Worm (Caenorhabditis elegans) whole organism, mixed stage, embryonic: ENCODE measurements around the gene col-114.

Experiments used
- M03D4.4 ChIP-seq: sonication (generic microtip); optimal IDR thresholded peaks from 2 replicates; lab custom pipeline; 2017; ENCODE audit warnings: mild to moderate bottlenecking, missing genetic modification characterization, missing compliant biosample characterization
- bed-3 ChIP-seq: fragments of 200-800 bp; sonication (Bioruptor generic); optimal IDR thresholded peaks from 3 replicates; lab custom pipeline; 2018; ENCODE audit warnings: mild to moderate bottlenecking, missing genetic modification characterization, moderate library complexity, missing compliant biosample characterization
- blmp-1 ChIP-seq: fragments of 150-350 bp; optimal IDR thresholded peaks from 2 replicates; lab custom pipeline; 2014; ENCODE audit warnings: missing biosample characterization, missing genetic modification characterization
- ceh-39 ChIP-seq: fragments of 150-350 bp; optimal IDR thresholded peaks from 2 replicates; lab custom pipeline; 2014; ENCODE audit warnings: missing biosample characterization, missing genetic modification characterization
- ceh-43 ChIP-seq: fragments of 200-800 bp; sonication (Bioruptor generic); optimal IDR thresholded peaks from 2 replicates; lab custom pipeline; 2018; ENCODE audit warnings: mild to moderate bottlenecking, missing genetic modification characterization, moderate library complexity, missing compliant biosample characterization
- ceh-83 ChIP-seq: fragments of 200-800 bp; sonication (Bioruptor generic); optimal IDR thresholded peaks from 2 replicates; lab custom pipeline; 2018; ENCODE audit warnings: mild to moderate bottlenecking, missing genetic modification characterization, missing compliant biosample characterization
- ces-1 ChIP-seq: fragments of 150-350 bp; optimal IDR thresholded peaks from 2 replicates; lab custom pipeline; 2014; ENCODE audit warnings: missing biosample characterization, missing genetic modification reagents, missing genetic modification characterization
- cnd-1 ChIP-seq: fragments of 200-800 bp; sonication (Bioruptor generic); optimal IDR thresholded peaks from 2 replicates; lab custom pipeline; 2018; ENCODE audit warnings: mild to moderate bottlenecking, missing genetic modification characterization, missing compliant biosample characterization
- drap-1 ChIP-seq: fragments of 200-800 bp; sonication (Bioruptor generic); optimal IDR thresholded peaks from 3 replicates; lab custom pipeline; 2018; ENCODE audit warnings: mild to moderate bottlenecking, missing genetic modification characterization, missing compliant biosample characterization
- elt-3 ChIP-seq: fragments of 150-350 bp; optimal IDR thresholded peaks from 2 replicates; lab custom pipeline; 2014; ENCODE audit warnings: missing biosample characterization, missing genetic modification characterization
- ham-2 ChIP-seq: fragments of 200-800 bp; sonication (Bioruptor generic); optimal IDR thresholded peaks from 2 replicates; lab custom pipeline; 2018; ENCODE audit warnings: mild to moderate bottlenecking, missing genetic modification characterization, missing compliant biosample characterization
- hlh-1 ChIP-seq: fragments of 150-350 bp; optimal IDR thresholded peaks from 2 replicates; lab custom pipeline; 2014; ENCODE audit warnings: missing biosample characterization, missing genetic modification reagents, missing genetic modification characterization
- lin-13 ChIP-seq: fragments of 150-350 bp; optimal IDR thresholded peaks from 2 replicates; lab custom pipeline; 2014; ENCODE audit warnings: missing biosample characterization, missing genetic modification characterization
- lsy-2 ChIP-seq: fragments of 150-350 bp; optimal IDR thresholded peaks from 2 replicates; lab custom pipeline; 2014; ENCODE audit warnings: missing biosample characterization, missing genetic modification characterization
- mab-5 ChIP-seq: fragments of 150-350 bp; optimal IDR thresholded peaks from 2 replicates; lab custom pipeline; 2014; ENCODE audit warnings: missing biosample characterization, missing genetic modification characterization
- mep-1 ChIP-seq: fragments of 150-350 bp; optimal IDR thresholded peaks from 2 replicates; lab custom pipeline; 2017; ENCODE audit warnings: missing biosample characterization, missing genetic modification reagents, missing genetic modification characterization, inconsistent platforms
- mls-2 ChIP-seq: sonication (generic microtip); optimal IDR thresholded peaks from 2 replicates; lab custom pipeline; 2016; ENCODE audit warnings: mild to moderate bottlenecking, missing genetic modification characterization, moderate library complexity, missing compliant biosample characterization
- nhr-12 ChIP-seq: fragments of 150-350 bp; optimal IDR thresholded peaks from 2 replicates; lab custom pipeline; 2014; ENCODE audit warnings: missing biosample characterization, missing genetic modification characterization
- nhr-2 ChIP-seq: fragments of 150-350 bp; optimal IDR thresholded peaks from 2 replicates; lab custom pipeline; 2014; ENCODE audit warnings: missing biosample characterization, missing genetic modification characterization
- nhr-237 ChIP-seq: fragments of 150-350 bp; optimal IDR thresholded peaks from 2 replicates; lab custom pipeline; 2014; ENCODE audit warnings: missing biosample characterization, missing genetic modification characterization
- nhr-28 ChIP-seq: fragments of 150-350 bp; optimal IDR thresholded peaks from 2 replicates; lab custom pipeline; 2014; ENCODE audit warnings: missing biosample characterization, missing genetic modification characterization
- nhr-76 ChIP-seq: sonication (generic microtip); optimal IDR thresholded peaks from 2 replicates; lab custom pipeline; 2017; ENCODE audit warnings: missing biosample characterization, missing genetic modification characterization
- pha-4 ChIP-seq: fragments of 150-350 bp; optimal IDR thresholded peaks from 2 replicates; lab custom pipeline; 2018; ENCODE audit warnings: missing biosample characterization, missing genetic modification reagents, missing genetic modification characterization
- sem-2 ChIP-seq: fragments of 200-800 bp; sonication (Bioruptor generic); optimal IDR thresholded peaks from 2 replicates; lab custom pipeline; 2018; ENCODE audit warnings: mild to moderate bottlenecking, missing genetic modification characterization, missing compliant biosample characterization
- sptf-1 ChIP-seq: sonication (generic microtip); optimal IDR thresholded peaks from 2 replicates; lab custom pipeline; 2017; ENCODE audit warnings: mild to moderate bottlenecking, missing genetic modification characterization, moderate library complexity, missing compliant biosample characterization
- tbx-8 ChIP-seq: fragments of 200-800 bp; sonication (Bioruptor generic); optimal IDR thresholded peaks from 2 replicates; lab custom pipeline; 2018; ENCODE audit warnings: mild to moderate bottlenecking, missing genetic modification characterization, moderate library complexity, missing compliant biosample characterization
- unc-120 ChIP-seq: sonication (generic microtip); optimal IDR thresholded peaks from 2 replicates; lab custom pipeline; 2017; ENCODE audit warnings: missing genetic modification characterization, missing compliant biosample characterization; ENCODE audit not compliant: poor library complexity, severe bottlenecking
- unc-62 ChIP-seq: fragments of 150-350 bp; optimal IDR thresholded peaks from 2 replicates; lab custom pipeline; 2014; ENCODE audit warnings: missing biosample characterization, missing genetic modification reagents, missing genetic modification characterization
- zip-8 ChIP-seq: fragments of 150-350 bp; optimal IDR thresholded peaks from 2 replicates; lab custom pipeline; 2014; ENCODE audit warnings: missing biosample characterization, missing genetic modification characterization

Gene col-114

ce11 chrIV:7205969-7206368 is 40.5 kb downstream of the col-114 start, which contains the start of gene kcc-1:
Gene kcc-1, plus strand, starts transcription at chrIV:7206269.
- TF ChIP-seq pha-4 (tag; lab: Kevin White, UChicago) (no peak), ces-1 (GFP tag; lab: Kevin White, UChicago) (no peak), ceh-83 (GFP tag; lab: Kevin White, UChicago) (no peak), ham-2 (GFP tag; lab: Kevin White, UChicago) (no peak), elt-3 (tag; lab: Kevin White, UChicago) (no peak), ceh-43 (GFP tag; lab: Kevin White, UChicago) (no peak), blmp-1 (no peak), ceh-39 (tag; lab: Kevin White, UChicago) (no peak), hlh-1 (tag; lab: Kevin White, UChicago) (no peak), bed-3 (no peak), cnd-1 (tag; lab: Kevin White, UChicago) (no peak)

- TF ChIP-seq unc-120 (tag; lab: Kevin White, UChicago), result no peak
- TF ChIP-seq bed-3, result no peak
- no peak for TF ChIP-seq M03D4.4
- no peak for TF ChIP-seq unc-62 (GFP tag; lab: Kevin White, UChicago)
- no peak for TF ChIP-seq elt-3 (tag; lab: Kevin White, UChicago)
- no peak for TF ChIP-seq lin-13
- no peak for TF ChIP-seq ceh-43 (GFP tag; lab: Kevin White, UChicago)
- TF ChIP-seq tbx-8 (GFP tag; lab: Kevin White, UChicago), result no peak
- TF ChIP-seq lsy-2 (tag; lab: Kevin White, UChicago), result no peak
- TF ChIP-seq drap-1 (GFP tag; lab: Kevin White, UChicago), result no peak
- no peak for TF ChIP-seq nhr-2
- TF ChIP-seq pha-4 (tag; lab: Kevin White, UChicago), result no peak
These were observed 42.8 kb downstream of the col-114 start, which contains the start of gene R13A1.3 for ce11 chrIV:7203696-7204095. Gene R13A1.3, plus strand, starts transcription at chrIV:7203996.

ce11 chrIV:7196853-7197252 is 49.6 kb downstream of the col-114 start, which contains the start of gene unc-8:
Gene unc-8, plus strand, starts transcription at chrIV:7197153.
- TF ChIP-seq ceh-83 (GFP tag; lab: Kevin White, UChicago) (no peak), nhr-237 (tag; lab: Kevin White, UChicago) (no peak), hlh-1 (tag; lab: Kevin White, UChicago) (no peak), lin-13 (no peak), elt-3 (tag; lab: Kevin White, UChicago) (no peak), tbx-8 (GFP tag; lab: Kevin White, UChicago) (no peak), zip-8 (tag; lab: Kevin White, UChicago) (no peak), mab-5 (tag; lab: Kevin White, UChicago) (no peak), mep-1 (tag; lab: Kevin White, UChicago) (no peak), drap-1 (GFP tag; lab: Kevin White, UChicago) (no peak), lsy-2 (tag; lab: Kevin White, UChicago) (no peak), nhr-76 (tag; lab: Kevin White, UChicago) (no peak), blmp-1 (no peak), mls-2 (tag; lab: Kevin White, UChicago) (no peak), ces-1 (GFP tag; lab: Kevin White, UChicago) (no peak)
- TF ChIP-seq, all 35 proteins: peak for 0

- TF ChIP-seq nhr-2 (no peak), blmp-1 (no peak), nhr-28 (tag; lab: Kevin White, UChicago) (no peak), bed-3 (no peak), lin-13 (no peak), unc-62 (GFP tag; lab: Kevin White, UChicago) (no peak), mab-5 (tag; lab: Kevin White, UChicago) (no peak), hlh-1 (tag; lab: Kevin White, UChicago) (no peak), unc-120 (tag; lab: Kevin White, UChicago) (no peak), sptf-1 (no peak), ceh-39 (tag; lab: Kevin White, UChicago) (no peak), nhr-12 (no peak), drap-1 (GFP tag; lab: Kevin White, UChicago) (no peak), sem-2 (GFP tag; lab: Kevin White, UChicago) (no peak), nhr-237 (tag; lab: Kevin White, UChicago) (no peak), M03D4.4 (no peak)
These were observed 50.7 kb downstream of the col-114 start, which contains the start of gene best-16 for ce11 chrIV:7195734-7196133. Gene best-16, minus strand, starts transcription at chrIV:7195834.
